Worm (Caenorhabditis elegans): ENCODE measurements around the gene stc-1.
A peak's percentile ranks its signal among the peaks of the same experiment; 100 is the strongest.

stc-1 gene

DNA sequence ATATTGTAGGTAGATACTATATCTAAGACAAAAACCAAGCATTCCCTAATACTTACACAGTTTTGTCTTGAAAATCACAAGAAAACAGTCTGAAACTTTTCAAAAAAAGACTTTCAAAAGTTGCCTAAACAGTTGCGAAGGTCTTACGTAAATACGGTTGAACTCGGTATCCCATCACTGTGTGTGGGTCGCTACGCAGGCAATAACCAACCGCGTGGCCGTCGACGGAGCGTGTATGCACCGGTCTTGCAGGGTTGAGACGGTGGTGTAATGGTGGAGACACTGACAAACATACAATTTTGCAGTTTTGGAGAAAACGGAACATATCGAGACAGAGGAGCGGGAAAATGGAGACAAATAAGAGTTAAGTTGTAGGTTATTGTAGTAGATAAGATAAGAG is 4.7 kb downstream of the stc-1 start, which contains the start of gene iff-2 (continued):
- TF ChIP-seq attf-3 (GFP tag; conservative IDR thresholded peaks at IDR 0.05) (peak; percentile 85), him-1 (tag; optimal IDR thresholded peaks at IDR 0.05) (no peak), Y67H2A.10 (GFP tag; conservative IDR thresholded peaks at IDR 0.05) (peak; percentile 94), repo-1 (tag; optimal IDR thresholded peaks at IDR 0.05) (peak; percentile 93), B0035.1 (tag; optimal IDR thresholded peaks at IDR 0.05) (peak; percentile 78), ztf-18 (tag; optimal IDR thresholded peaks at IDR 0.05) (peak; percentile 84), C17E4.6 (GFP tag; IDR thresholded peaks at IDR 0.05) (peak; percentile 93), ceh-79 (tag; optimal IDR thresholded peaks at IDR 0.05) (no peak), mes-4 (tag; optimal IDR thresholded peaks at IDR 0.05) (no peak), Y95B8A.8 (GFP tag; IDR thresholded peaks at IDR 0.05) (peak; percentile 92), Y53G8AR.9 (GFP tag; conservative IDR thresholded peaks at IDR 0.05) (peak; percentile 98), F55B11.4 (tag; optimal IDR thresholded peaks at IDR 0.05; ENCODE audit: borderline replicate concordance, insufficient read depth) (no peak), cebp-1 (GFP tag; IDR thresholded peaks at IDR 0.05) (peak; percentile 89), cebp-1 (tag; optimal IDR thresholded peaks at IDR 0.05) (peak; percentile 97), tlf-1 (GFP tag; optimal IDR thresholded peaks at IDR 0.05) (peak; percentile 98), unc-130 (GFP tag; optimal IDR thresholded peaks at IDR 0.05) (no peak), hlh-12 (tag; optimal IDR thresholded peaks at IDR 0.05) (no peak), tbp1 (GFP tag; optimal IDR thresholded peaks at IDR 0.05) (peak; percentile 78), fkh-3 (tag; optimal IDR thresholded peaks at IDR 0.05) (no peak), ceh-40 (GFP tag; IDR thresholded peaks at IDR 0.05) (0 out of 2 replicates have a peak, but pooled peaks have one; percentile 64), snpc-1.3 (tag; optimal IDR thresholded peaks at IDR 0.05; ENCODE audit: insufficient read depth) (peak; percentile 19), ZK185.1 (tag; optimal IDR thresholded peaks at IDR 0.05; ENCODE audit: poor library complexity, severe bottlenecking) (peak; percentile 95), egl-18 (GFP tag; IDR thresholded peaks at IDR 0.05) (0 out of 2 replicates have a peak, but pooled peaks have one; percentile 58), hmg-20 (GFP tag; IDR thresholded peaks at IDR 0.05) (no peak; the same call in 1 of the 2 replicates), F22D6.2 (tag; optimal IDR thresholded peaks at IDR 0.05) (peak; percentile 90), hmg-1.2 (GFP tag; IDR thresholded peaks at IDR 0.05) (peak; percentile 95), lin-54 (GFP tag; optimal IDR thresholded peaks at IDR 0.05) (peak; percentile 98), egrh-3 (GFP tag; IDR thresholded peaks at IDR 0.05) (no peak), let-607 (tag; optimal IDR thresholded peaks at IDR 0.05) (peak; percentile 99), nhr-80 (tag; optimal IDR thresholded peaks at IDR 0.05) (peak; percentile 100), F52B5.7 (tag; optimal IDR thresholded peaks at IDR 0.05) (peak; percentile 85), lin-35 (GFP tag; optimal IDR thresholded peaks at IDR 0.05) (peak; percentile 29 to 96 (median 79)), nhr-27 (tag; optimal IDR thresholded peaks at IDR 0.05) (peak; percentile 62), ztf-25 (GFP tag; IDR thresholded peaks at IDR 0.05) (0 out of 2 replicates have a peak, but pooled peaks have one; percentile 9), madf-6 (GFP tag; IDR thresholded peaks at IDR 0.05) (no peak), mxl-1 (tag; optimal IDR thresholded peaks at IDR 0.05) (no peak), F10E7.11 (tag; optimal IDR thresholded peaks at IDR 0.05) (peak; percentile 23), F23B12.7 (tag; optimal IDR thresholded peaks at IDR 0.05; ENCODE audit: insufficient read depth) (peak; percentile 95), T07F8.4 (tag; optimal IDR thresholded peaks at IDR 0.05) (peak; percentile 65), nfya-1 (tag; optimal IDR thresholded peaks at IDR 0.05; ENCODE audit: borderline replicate concordance, insufficient read depth) (no peak), madf-8 (GFP tag; conservative IDR thresholded peaks at IDR 0.05) (no peak)

Data from whole organism, young adult.